Worm (Caenorhabditis elegans) whole organism, L4/young adult: Measurements from ENCODE around the gene Y73F4A.3.

Experiments
- W03F9.2 ChIP-seq: fragments of 150-350 bp; optimal IDR thresholded peaks from 2 replicates; lab custom pipeline; 2014; ENCODE audit warnings: missing biosample characterization, missing genetic modification characterization
- him-1 ChIP-seq: sonication (generic microtip); optimal IDR thresholded peaks from 2 replicates; lab custom pipeline; 2016; ENCODE audit warnings: missing genotype, missing genetic modification reagents, missing genetic modification characterization, missing compliant biosample characterization

ce11 chrIV:9020840-9021239, 19.5 kb downstream of the Y73F4A.3 start, which contains the start of gene C53D6.4:
- TF ChIP-seq him-1 (tag; lab: Kevin White, UChicago) (no peak), W03F9.2 (tag; lab: Kevin White, UChicago) (no peak)
